Fruit fly (Drosophila melanogaster) whole organism, adult: ENCODE results near the gene CG32568.

Experiments
- CG11617 ChIP-seq: fragments of 200-800 bp; sonication (Bioruptor generic); optimal IDR thresholded peaks from 2 replicates; lab custom pipeline; 2017; ENCODE audit warnings: mild to moderate bottlenecking, missing biosample characterization, missing genetic modification reagents, missing genetic modification characterization
- CG12768 ChIP-seq: fragments of 200-800 bp; sonication (Bioruptor generic); optimal IDR thresholded peaks from 2 replicates; lab custom pipeline; 2017; ENCODE audit warnings: missing biosample characterization, missing genetic modification characterization, mild to moderate bottlenecking, moderate library complexity, missing genetic modification reagents
- CG14711 ChIP-seq: fragments of 200-800 bp; sonication (Bioruptor generic); optimal IDR thresholded peaks from 2 replicates; lab custom pipeline; 2018; ENCODE audit warnings: missing biosample characterization, mild to moderate bottlenecking, missing genetic modification characterization, moderate library complexity
- CG1620 ChIP-seq: fragments of 200-800 bp; sonication (Bioruptor generic); optimal IDR thresholded peaks from 2 replicates; lab custom pipeline; 2016; ENCODE audit warnings: missing biosample characterization, missing genetic modification characterization
- CG33017 ChIP-seq: fragments of 200-800 bp; sonication (Bioruptor generic); optimal IDR thresholded peaks from 2 replicates; lab custom pipeline; 2018; ENCODE audit warnings: missing biosample characterization, mild to moderate bottlenecking, missing genetic modification characterization, moderate library complexity
- CG5204 ChIP-seq: fragments of 200-800 bp; sonication (Bioruptor generic); optimal IDR thresholded peaks from 2 replicates; lab custom pipeline; 2016; ENCODE audit warnings: missing biosample characterization, missing genetic modification characterization
- CG7045 ChIP-seq: fragments of 200-800 bp; sonication (Bioruptor generic); optimal IDR thresholded peaks from 2 replicates; lab custom pipeline; 2017; ENCODE audit warnings: missing biosample characterization, mild to moderate bottlenecking, missing genetic modification characterization
- CG7101 ChIP-seq: fragments of 200-800 bp; sonication (Bioruptor generic); optimal IDR thresholded peaks from 2 replicates; lab custom pipeline; 2018; ENCODE audit warnings: missing biosample characterization, mild to moderate bottlenecking, missing genetic modification characterization, moderate library complexity
- Clk ChIP-seq: fragments of 200-800 bp; sonication (Bioruptor generic); optimal IDR thresholded peaks from 2 replicates; lab custom pipeline; 2017; ENCODE audit warnings: missing biosample characterization, missing genetic modification characterization
- Crg-1 ChIP-seq: fragments of 200-800 bp; sonication (Bioruptor generic); optimal IDR thresholded peaks from 2 replicates; lab custom pipeline; 2016; ENCODE audit warnings: missing biosample characterization, missing genetic modification characterization
- Hr96 ChIP-seq: fragments of 200-800 bp; sonication (Bioruptor generic); optimal IDR thresholded peaks from 2 replicates; lab custom pipeline; 2016; ENCODE audit warnings: missing biosample characterization, missing genetic modification characterization
- Mnt ChIP-seq: fragments of 200-800 bp; sonication (Bioruptor generic); optimal IDR thresholded peaks from 2 replicates; lab custom pipeline; 2016; ENCODE audit warnings: missing biosample characterization, mild to moderate bottlenecking, missing genetic modification characterization
- bab1 ChIP-seq: fragments of 200-800 bp; sonication (Bioruptor generic); optimal IDR thresholded peaks from 3 replicates; lab custom pipeline; 2019; ENCODE audit warnings: missing biosample characterization, mild to moderate bottlenecking, missing genetic modification characterization, moderate library complexity
- cic ChIP-seq: fragments of 200-800 bp; sonication (Bioruptor generic); optimal IDR thresholded peaks from 2 replicates; lab custom pipeline; 2017; ENCODE audit warnings: missing biosample characterization, mild to moderate bottlenecking, missing genetic modification characterization, moderate library complexity
- cnc ChIP-seq, 2 experiments: fragments of >200 bp; optimal IDR thresholded peaks; 2 replicates each; lab custom pipeline; 2017
- kay ChIP-seq: fragments of 200-800 bp; sonication (Bioruptor generic); peaks from one replicate; lab custom pipeline; 2016; ENCODE audit warnings: missing biosample characterization, missing genetic modification characterization, borderline replicate concordance
- ovo ChIP-seq: fragments of 200-800 bp; sonication (Bioruptor generic); optimal IDR thresholded peaks from 2 replicates; lab custom pipeline; 2016; ENCODE audit warnings: missing biosample characterization, missing genetic modification characterization
- pad ChIP-seq: fragments of 200-800 bp; sonication (Bioruptor generic); optimal IDR thresholded peaks from 3 replicates; lab custom pipeline; 2017; ENCODE audit warnings: missing biosample characterization, missing genetic modification characterization, mild to moderate bottlenecking, moderate library complexity, missing genetic modification reagents
- tj ChIP-seq: fragments of 200-800 bp; sonication (Bioruptor generic); optimal IDR thresholded peaks from 3 replicates; lab custom pipeline; 2017; ENCODE audit warnings: missing biosample characterization, mild to moderate bottlenecking, missing genetic modification characterization, moderate library complexity
- toe ChIP-seq: fragments of 200-800 bp; sonication (Bioruptor generic); optimal IDR thresholded peaks from 2 replicates; lab custom pipeline; 2016; ENCODE audit warnings: missing biosample characterization, missing genetic modification characterization

CG32568 gene

dm6 chrX:16744345-16744744, 3.6 kb downstream of the CG32568 start:
- TF ChIP-seq CG1620 (GFP tag; lab: Kevin White, UChicago) (no peak), CG33017 (tag; lab: Kevin White, UChicago) (no peak), CG12768 (GFP tag; lab: Kevin White, UChicago) (no peak), CG7101 (tag; lab: Kevin White, UChicago) (no peak), CG5204 (GFP tag; lab: Kevin White, UChicago) (no peak), cic (GFP tag; lab: Kevin White, UChicago) (no peak), Mnt (no peak), toe (GFP tag; lab: Kevin White, UChicago) (no peak), cnc (optimal IDR thresholded peaks at IDR 0.05; lab: Kevin White, UChicago) (no peak), Crg-1 (GFP tag; lab: Kevin White, UChicago) (no peak), bab1 (no peak), CG14711 (tag; lab: Kevin White, UChicago) (no peak), ovo (GFP tag; lab: Kevin White, UChicago) (no peak), CG11617 (GFP tag; lab: Kevin White, UChicago) (no peak), pad (GFP tag; lab: Kevin White, UChicago) (no peak), kay (GFP tag; lab: Kevin White, UChicago) (no peak), Clk (no peak), CG7045 (GFP tag; lab: Kevin White, UChicago) (no peak), tj (GFP tag; lab: Kevin White, UChicago) (no peak), Hr96 (GFP tag; lab: Kevin White, UChicago) (no peak)

- TF ChIP-seq ovo (GFP tag; lab: Kevin White, UChicago) (no peak), kay (GFP tag; lab: Kevin White, UChicago) (no peak), bab1 (no peak), CG33017 (tag; lab: Kevin White, UChicago) (no peak), cic (GFP tag; lab: Kevin White, UChicago) (no peak)
Measured at dm6 chrX:16745942-16746341, 5.2 kb downstream of the CG32568 start.

dm6 chrX:16746824-16747223, 6.1 kb downstream of the CG32568 start:
- TF ChIP-seq bab1 (peak; percentile 20), pad (GFP tag; lab: Kevin White, UChicago) (no peak), cnc (optimal IDR thresholded peaks at IDR 0.05; lab: Kevin White, UChicago) (no peak), CG12768 (GFP tag; lab: Kevin White, UChicago) (no peak), kay (GFP tag; lab: Kevin White, UChicago) (peak; percentile 50), CG1620 (GFP tag; lab: Kevin White, UChicago) (no peak)

dm6 chrX:16747467-16747866, 6.8 kb downstream of the CG32568 start:
- TF ChIP-seq cic (GFP tag; lab: Kevin White, UChicago) (no peak), bab1 (no peak), CG14711 (tag; lab: Kevin White, UChicago) (no peak), CG7101 (tag; lab: Kevin White, UChicago) (no peak), cnc (optimal IDR thresholded peaks at IDR 0.05; lab: Kevin White, UChicago) (no peak), toe (GFP tag; lab: Kevin White, UChicago) (no peak), CG1620 (GFP tag; lab: Kevin White, UChicago) (no peak), Mnt (no peak), ovo (GFP tag; lab: Kevin White, UChicago) (no peak)

- TF ChIP-seq cic (GFP tag; lab: Kevin White, UChicago) (peak; percentile 28), ovo (GFP tag; lab: Kevin White, UChicago) (no peak), cnc (optimal IDR thresholded peaks at IDR 0.05; lab: Kevin White, UChicago) (no peak), Crg-1 (GFP tag; lab: Kevin White, UChicago) (no peak), CG12768 (GFP tag; lab: Kevin White, UChicago) (no peak), Mnt (peak; percentile 5), kay (GFP tag; lab: Kevin White, UChicago) (no peak), tj (GFP tag; lab: Kevin White, UChicago) (peak; percentile 38), CG7101 (tag; lab: Kevin White, UChicago) (peak; percentile 20), CG1620 (GFP tag; lab: Kevin White, UChicago) (no peak)
Measured at dm6 chrX:16749324-16749723, 8.6 kb downstream of the CG32568 start.

dm6 chrX:16750712-16751578, 10.2 kb downstream of the CG32568 start:
- TF ChIP-seq cnc (optimal IDR thresholded peaks at IDR 0.05; lab: Kevin White, UChicago) (no peak), CG1620 (GFP tag; lab: Kevin White, UChicago) (peak; percentile 22), pad (GFP tag; lab: Kevin White, UChicago) (peak; percentile 57), Clk (no peak), Hr96 (GFP tag; lab: Kevin White, UChicago) (peak; percentile 41), kay (GFP tag; lab: Kevin White, UChicago) (peak; percentile 79), Crg-1 (GFP tag; lab: Kevin White, UChicago) (no peak), toe (GFP tag; lab: Kevin White, UChicago) (no peak), CG7101 (tag; lab: Kevin White, UChicago) (peak; percentile 76), ovo (GFP tag; lab: Kevin White, UChicago) (no peak), tj (GFP tag; lab: Kevin White, UChicago) (peak; percentile 46), CG11617 (GFP tag; lab: Kevin White, UChicago) (peak; percentile 63), CG7045 (GFP tag; lab: Kevin White, UChicago) (peak; percentile 49), CG33017 (tag; lab: Kevin White, UChicago) (peak; percentile 51), CG12768 (GFP tag; lab: Kevin White, UChicago) (no peak), CG14711 (tag; lab: Kevin White, UChicago) (peak; percentile 56), CG5204 (GFP tag; lab: Kevin White, UChicago) (peak; percentile 40), bab1 (peak; percentile 89), cic (GFP tag; lab: Kevin White, UChicago) (no peak), Mnt (peak; percentile 12)
